Fruit fly (Drosophila melanogaster): ENCODE results near the gene Phf5a.

Phf5a gene

dm6 chr2L:6480212-6480994 is 10.2 kb downstream of the Phf5a start, which contains the start of the genes Sec61alpha and Daxx (continued):
- TF ChIP-seq danr (GFP tag; IDR thresholded peaks at IDR 0.05) (peak; percentile 66; the same call in 1 of the 2 replicates), cato (GFP tag; optimal IDR thresholded peaks at IDR 0.05; ENCODE audit: borderline replicate concordance) (peak; percentile 84), CG14965 (GFP tag; optimal IDR thresholded peaks at IDR 0.05; ENCODE audit: borderline replicate concordance) (peak; percentile 17), CG7839 (tag; optimal IDR thresholded peaks at IDR 0.05) (peak; percentile 75), pzg (GFP tag; optimal IDR thresholded peaks at IDR 0.05) (peak; percentile 89), inv (GFP tag; IDR thresholded peaks at IDR 0.05; ENCODE audit: partially characterized antibody) (peak; percentile 100), Spps (tag; optimal IDR thresholded peaks at IDR 0.05) (peak; percentile 75), pb (GFP tag; optimal IDR thresholded peaks at IDR 0.05) (peak; percentile 68), Eip74EF (GFP tag; optimal IDR thresholded peaks at IDR 0.05) (peak in 1 of 2 experiments; percentile 72), insv (GFP tag; optimal IDR thresholded peaks at IDR 0.05) (peak in 1 of 2 experiments; percentile 69), CG1792 (GFP tag; optimal IDR thresholded peaks at IDR 0.05) (peak; percentile 71), CG6765 (GFP tag; optimal IDR thresholded peaks at IDR 0.05) (peak; percentile 67), BEAF-32 (GFP tag; optimal IDR thresholded peaks at IDR 0.05) (peak; percentile 100), ham (GFP tag; IDR thresholded peaks at IDR 0.05) (peak; percentile 74), sr (GFP tag; IDR thresholded peaks at IDR 0.05) (peak; percentile 45; the same call in 2 of the 3 replicates), Sox102F (GFP tag; optimal IDR thresholded peaks at IDR 0.05) (peak; percentile 80), CG8478 (optimal IDR thresholded peaks at IDR 0.05) (no peak), CG7928 (GFP tag; optimal IDR thresholded peaks at IDR 0.05) (peak; percentile 41), Dek (tag; optimal IDR thresholded peaks at IDR 0.05) (peak; percentile 87), Side (GFP tag; optimal IDR thresholded peaks at IDR 0.05) (peak; percentile 83), hkb (optimal IDR thresholded peaks at IDR 0.05) (peak; percentile 61), hkb (GFP tag; IDR thresholded peaks at IDR 0.05) (peak; percentile 81), CG14667 (GFP tag; IDR thresholded peaks at IDR 0.05) (peak; percentile 80), Optix (GFP tag; IDR thresholded peaks at IDR 0.05) (peak; percentile 62; the same call in 2 of the 3 replicates), peb (GFP tag; IDR thresholded peaks at IDR 0.05) (peak; percentile 68), gsb-n (tag; optimal IDR thresholded peaks at IDR 0.05) (peak; percentile 38), dan (GFP tag; IDR thresholded peaks at IDR 0.05) (no peak), ap (GFP tag; IDR thresholded peaks at IDR 0.05) (peak; percentile 57; the same call in 1 of the 2 replicates), tgo (GFP tag; IDR thresholded peaks at IDR 0.05) (peak; percentile 83), psq (GFP tag; optimal IDR thresholded peaks at IDR 0.05) (peak; percentile 47), CrebB (tag; optimal IDR thresholded peaks at IDR 0.05) (peak; percentile 63), Hr78 (GFP tag; optimal IDR thresholded peaks at IDR 0.05) (peak in 1 of 2 experiments; percentile 38), CG9932 (GFP tag; IDR thresholded peaks at IDR 0.05) (peak; percentile 96), pita (GFP tag; optimal IDR thresholded peaks at IDR 0.05) (no peak), org-1 (GFP tag; optimal IDR thresholded peaks at IDR 0.05) (peak; percentile 1), Lhr (GFP tag; optimal IDR thresholded peaks at IDR 0.05) (peak; percentile 77), CG13624 (GFP tag; optimal IDR thresholded peaks at IDR 0.05) (peak; percentile 91), CG32532 (GFP tag; IDR thresholded peaks at IDR 0.05) (peak; percentile 92), CG15011 (GFP tag; optimal IDR thresholded peaks at IDR 0.05) (peak; percentile 68), tx (GFP tag; optimal IDR thresholded peaks at IDR 0.05) (peak; percentile 87), pfk (GFP tag; optimal IDR thresholded peaks at IDR 0.05) (no peak), run (tag; optimal IDR thresholded peaks at IDR 0.05) (peak; percentile 58), CG14860 (GFP tag; IDR thresholded peaks at IDR 0.05; ENCODE audit: partially characterized antibody) (peak; percentile 99), pum (GFP tag; optimal IDR thresholded peaks at IDR 0.05) (peak; percentile 88), CG11696 (GFP tag; IDR thresholded peaks at IDR 0.05) (no peak), ase (GFP tag; IDR thresholded peaks at IDR 0.05) (peak; percentile 77), CG8290 (GFP tag; optimal IDR thresholded peaks at IDR 0.05) (peak; percentile 70), CG8290 (tag; optimal IDR thresholded peaks at IDR 0.05) (peak in 1 of 2 experiments; percentile 73), ac (GFP tag; optimal IDR thresholded peaks at IDR 0.05) (peak; percentile 5)
